Worm (Caenorhabditis elegans): ENCODE results near the gene rer-1.

DNA sequence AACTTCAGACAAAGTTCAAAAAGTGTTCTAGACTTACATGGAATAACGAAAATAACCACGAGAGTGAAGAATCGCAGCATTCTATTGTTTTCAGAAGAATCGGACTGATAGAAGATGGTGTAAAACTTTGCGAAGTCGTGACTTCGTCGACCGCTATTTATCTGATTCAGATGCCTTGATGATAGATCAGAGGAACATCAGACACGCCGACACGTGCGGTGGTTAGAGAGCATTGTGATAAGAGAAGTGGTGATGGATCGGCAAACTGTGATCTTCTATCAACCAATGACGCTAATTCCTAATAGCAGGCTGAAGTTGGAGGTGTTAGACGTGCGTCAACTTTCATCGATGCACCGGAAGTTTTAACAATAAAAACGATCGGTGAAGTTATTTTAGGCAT lies 7.1 kb downstream of the rer-1 start:
- TF ChIP-seq K02D7.2 (tag; optimal IDR thresholded peaks at IDR 0.05) (no peak), ceh-19 (GFP tag; optimal IDR thresholded peaks at IDR 0.05) (no peak), elt-2 (tag; optimal IDR thresholded peaks at IDR 0.05) (no peak), nhr-11 (tag; optimal IDR thresholded peaks at IDR 0.05) (no peak), F13H6.1 (tag; optimal IDR thresholded peaks at IDR 0.05) (no peak), rnt-1 (tag; optimal IDR thresholded peaks at IDR 0.05) (no peak), ets-4 (tag; optimal IDR thresholded peaks at IDR 0.05) (no peak), pax-1 (tag; optimal IDR thresholded peaks at IDR 0.05) (no peak), ama-1 (optimal IDR thresholded peaks at IDR 0.05) (no peak), tbx-2 (tag; optimal IDR thresholded peaks at IDR 0.05) (no peak), lin-11 (tag; optimal IDR thresholded peaks at IDR 0.05) (no peak), ceh-9 (tag; optimal IDR thresholded peaks at IDR 0.05) (no peak), Y22D7AL.16 (tag; optimal IDR thresholded peaks at IDR 0.05) (no peak)

Measured in whole organism, late embryonic.